Worm (Caenorhabditis elegans) whole organism, L2 larva: ENCODE measurements around the gene dyc-1.

ENCODE experiments used
- ama-1 ChIP-seq: fragments of 150-350 bp; optimal IDR thresholded peaks from 2 replicates; lab custom pipeline; 2018; ENCODE audit warnings: inconsistent platforms
- ceh-82 ChIP-seq: fragments of 150-350 bp; optimal IDR thresholded peaks from 2 replicates; lab custom pipeline; 2014; ENCODE audit warnings: missing biosample characterization, missing genetic modification characterization
- fos-1 ChIP-seq: fragments of 150-350 bp; optimal IDR thresholded peaks from 2 replicates; lab custom pipeline; 2014; ENCODE audit warnings: missing biosample characterization, missing genetic modification characterization
- lin-39 ChIP-seq: fragments of 150-350 bp; optimal IDR thresholded peaks from 2 replicates; lab custom pipeline; 2014; ENCODE audit warnings: missing biosample characterization, missing genetic modification reagents, missing genetic modification characterization
- mdl-1 ChIP-seq, 2 experiments: fragments of 150-350 bp in 1 of 2; sonication (generic microtip) in 1 of 2; optimal IDR thresholded peaks; 2 replicates each; lab custom pipeline; 2017; ENCODE audit warnings: missing biosample characterization in 2 of 2, missing genetic modification characterization in 2 of 2
- nhr-10 ChIP-seq: sonication (generic microtip); optimal IDR thresholded peaks from 2 replicates; lab custom pipeline; 2017; ENCODE audit warnings: missing biosample characterization, missing genetic modification characterization
- nhr-23 ChIP-seq: fragments of 150-350 bp; optimal IDR thresholded peaks from 2 replicates; lab custom pipeline; 2014; ENCODE audit warnings: missing biosample characterization, missing genetic modification reagents, missing genetic modification characterization
- nhr-25 ChIP-seq: fragments of 150-350 bp; sonication (generic microtip); optimal IDR thresholded peaks from 3 replicates; lab custom pipeline; 2014; ENCODE audit warnings: missing biosample characterization, missing genetic modification characterization
- unc-39 ChIP-seq: fragments of 150-350 bp; optimal IDR thresholded peaks from 2 replicates; lab custom pipeline; 2014; ENCODE audit warnings: missing biosample characterization, missing genetic modification characterization
- zag-1 ChIP-seq: fragments of 150-350 bp; optimal IDR thresholded peaks from 2 replicates; lab custom pipeline; 2014; ENCODE audit warnings: missing biosample characterization, missing genetic modification characterization

ce11 chrX:14055715-14056114 lies 6.4 kb downstream of the dyc-1 start:
- TF ChIP-seq nhr-10 (tag; lab: Kevin White, UChicago) (no peak), zag-1 (no peak), unc-39 (tag; lab: Kevin White, UChicago) (no peak), nhr-23 (tag; lab: Kevin White, UChicago) (no peak), lin-39 (tag; lab: Kevin White, UChicago) (no peak), fos-1 (tag; lab: Kevin White, UChicago) (no peak), ceh-82 (tag; lab: Kevin White, UChicago) (no peak), ama-1 (lab: Kevin White, UChicago) (no peak), mdl-1 (tag; optimal IDR thresholded peaks at IDR 0.05; lab: Kevin White, UChicago) (no peak), nhr-25 (no peak)
